Fruit fly (Drosophila melanogaster): ENCODE measurements around the gene CG34247.

- no peak for TF ChIP-seq CG7786 (GFP tag; optimal IDR thresholded peaks at IDR 0.05)
- TF ChIP-seq CG1529 (GFP tag; optimal IDR thresholded peaks at IDR 0.05): no peak
- TF ChIP-seq Dbx (GFP tag; IDR thresholded peaks at IDR 0.05): no peak
- TF ChIP-seq CG10565 (GFP tag; optimal IDR thresholded peaks at IDR 0.05): no peak
- TF ChIP-seq Fer1 (GFP tag; optimal IDR thresholded peaks at IDR 0.05): no peak
- no peak for TF ChIP-seq h (optimal IDR thresholded peaks at IDR 0.05)
Observed at dm6 chr3L:16263043-16263442, 1.6 kb upstream of the CG34247 start, which contains the start of gene CG13070.
